Fruit fly (Drosophila melanogaster) whole organism, adult: Measurements from ENCODE around the gene His3.3B.

Experiments
- Clk ChIP-seq: fragments of 200-800 bp; sonication (Bioruptor generic); optimal IDR thresholded peaks from 2 replicates; lab custom pipeline; 2017; ENCODE audit warnings: missing biosample characterization, missing genetic modification characterization
- bab1 ChIP-seq: fragments of 200-800 bp; sonication (Bioruptor generic); optimal IDR thresholded peaks from 3 replicates; lab custom pipeline; 2019; ENCODE audit warnings: missing biosample characterization, mild to moderate bottlenecking, missing genetic modification characterization, moderate library complexity
- kay ChIP-seq: fragments of 200-800 bp; sonication (Bioruptor generic); peaks from one replicate; lab custom pipeline; 2016; ENCODE audit warnings: missing biosample characterization, missing genetic modification characterization, borderline replicate concordance
- pad ChIP-seq: fragments of 200-800 bp; sonication (Bioruptor generic); optimal IDR thresholded peaks from 3 replicates; lab custom pipeline; 2017; ENCODE audit warnings: missing biosample characterization, missing genetic modification characterization, mild to moderate bottlenecking, moderate library complexity, missing genetic modification reagents

dm6 chrX:9134922-9135453, 21.5 kb downstream of the His3.3B start, which contains the start of gene fend:
- TF ChIP-seq pad (GFP tag; lab: Kevin White, UChicago), result no peak
- TF ChIP-seq Clk (GFP tag; lab: Kevin White, UChicago), result no peak
- no peak for TF ChIP-seq bab1 (GFP tag; lab: Kevin White, UChicago)
- no peak for TF ChIP-seq kay (GFP tag; lab: Kevin White, UChicago)
